Worm (Caenorhabditis elegans): ENCODE results near the gene erd-2.2.

ce11 chrIII:5921067-5921678 lies 14.3 kb downstream of the erd-2.2 start:
- no peak for TF ChIP-seq madf-9 (GFP tag; conservative IDR thresholded peaks at IDR 0.05)
- TF ChIP-seq unc-39 (tag; optimal IDR thresholded peaks at IDR 0.05), result no peak

Data from whole organism, L4 larva.